Worm (Caenorhabditis elegans) whole organism, L3 larva: Measurements from ENCODE around the gene best-4.

Experiments used
- aly-2 ChIP-seq: fragments of 150-350 bp; optimal IDR thresholded peaks from 2 replicates; lab custom pipeline; 2014; ENCODE audit warnings: missing biosample characterization, missing genetic modification characterization
- ama-1 ChIP-seq: fragments of 150-350 bp; optimal IDR thresholded peaks from 2 replicates; lab custom pipeline; 2018
- ceh-28 ChIP-seq: fragments of 150-350 bp; optimal IDR thresholded peaks from 2 replicates; lab custom pipeline; 2014; ENCODE audit warnings: missing biosample characterization, missing genetic modification reagents, missing genetic modification characterization
- ceh-9 ChIP-seq: sonication (generic microtip); optimal IDR thresholded peaks from 2 replicates; lab custom pipeline; 2018; ENCODE audit warnings: missing biosample characterization, missing genetic modification characterization
- daf-12 ChIP-seq: fragments of 150-350 bp; optimal IDR thresholded peaks from 2 replicates; lab custom pipeline; 2014; ENCODE audit warnings: missing biosample characterization, missing genetic modification reagents, missing genetic modification characterization
- egl-5 ChIP-seq: fragments of 150-350 bp; optimal IDR thresholded peaks from 2 replicates; lab custom pipeline; 2017; ENCODE audit warnings: missing biosample characterization, missing genetic modification reagents, missing genetic modification characterization, inconsistent platforms
- elt-1 ChIP-seq: fragments of 150-350 bp; optimal IDR thresholded peaks from 2 replicates; lab custom pipeline; 2014; ENCODE audit warnings: missing biosample characterization, missing genetic modification characterization
- elt-2 ChIP-seq: sonication (generic microtip); optimal IDR thresholded peaks from 2 replicates; lab custom pipeline; 2016; ENCODE audit warnings: missing genetic modification reagents, mild to moderate bottlenecking, missing genetic modification characterization, missing compliant biosample characterization
- elt-3 ChIP-seq, 3 experiments: fragments of 150-350 bp in 1 of 3; sonication (generic microtip) in 2 of 3; optimal IDR thresholded peaks; 2 replicates in 2 of 3; 4 replicates in 1 of 3; lab custom pipeline; 2014 to 2017; ENCODE audit warnings: missing biosample characterization in 3 of 3, missing genetic modification characterization in 3 of 3
- eor-1 ChIP-seq, 2 experiments: fragments of 150-350 bp; optimal IDR thresholded peaks; 2 replicates each; lab custom pipeline; 2014 to 2018; ENCODE audit warnings: missing biosample characterization in 2 of 2, missing genetic modification characterization in 2 of 2
- fkh-10 ChIP-seq: sonication (generic microtip); optimal IDR thresholded peaks from 2 replicates; lab custom pipeline; 2017; ENCODE audit warnings: missing biosample characterization, missing genetic modification reagents, missing genetic modification characterization
- fkh-2 ChIP-seq: fragments of 150-350 bp; optimal IDR thresholded peaks from 2 replicates; lab custom pipeline; 2014; ENCODE audit warnings: missing biosample characterization, missing genetic modification reagents, missing genetic modification characterization
- fos-1 ChIP-seq: fragments of 150-350 bp; optimal IDR thresholded peaks from 2 replicates; lab custom pipeline; 2014; ENCODE audit warnings: missing biosample characterization, missing genetic modification characterization
- hmg-11 ChIP-seq: sonication (generic microtip); optimal IDR thresholded peaks from 2 replicates; lab custom pipeline; 2016; ENCODE audit warnings: missing genetic modification characterization, missing compliant biosample characterization
- jun-1 ChIP-seq: fragments of 150-350 bp; optimal IDR thresholded peaks from 2 replicates; lab custom pipeline; 2014; ENCODE audit warnings: missing biosample characterization, missing genetic modification reagents, missing genetic modification characterization
- lin-15B ChIP-seq: fragments of 150-350 bp; optimal IDR thresholded peaks from 2 replicates; lab custom pipeline; 2014; ENCODE audit warnings: missing biosample characterization, missing genetic modification characterization
- lin-39 ChIP-seq: fragments of 150-350 bp; optimal IDR thresholded peaks from 2 replicates; lab custom pipeline; 2018; ENCODE audit warnings: missing biosample characterization, missing genetic modification reagents, missing genetic modification characterization
- mml-1 ChIP-seq: fragments of 150-350 bp; sonication (generic microtip); optimal IDR thresholded peaks from 3 replicates; lab custom pipeline; 2014; ENCODE audit warnings: missing biosample characterization, missing genetic modification characterization
- nfya-1 ChIP-seq: sonication (generic microtip); optimal IDR thresholded peaks from 2 replicates; lab custom pipeline; 2017; ENCODE audit warnings: missing genetic modification characterization, mild to moderate bottlenecking, missing compliant biosample characterization, antibody characterized with exemption, moderate library complexity; ENCODE audit not compliant: insufficient read depth
- nhr-12 ChIP-seq: fragments of 150-350 bp; optimal IDR thresholded peaks from 2 replicates; lab custom pipeline; 2014; ENCODE audit warnings: missing biosample characterization, missing genetic modification characterization
- nhr-23 ChIP-seq: fragments of 150-350 bp; optimal IDR thresholded peaks from 2 replicates; lab custom pipeline; 2014; ENCODE audit warnings: missing biosample characterization, missing genetic modification reagents, missing genetic modification characterization
- nhr-25 ChIP-seq: sonication (generic microtip); optimal IDR thresholded peaks from 2 replicates; lab custom pipeline; 2017; ENCODE audit warnings: missing biosample characterization, missing genetic modification characterization
- nhr-43 ChIP-seq: sonication (generic microtip); optimal IDR thresholded peaks from 2 replicates; lab custom pipeline; 2016; ENCODE audit warnings: mild to moderate bottlenecking, missing genetic modification characterization, missing compliant biosample characterization; ENCODE audit not compliant: poor library complexity, severe bottlenecking
- nhr-67 ChIP-seq: fragments of 150-350 bp; optimal IDR thresholded peaks from 2 replicates; lab custom pipeline; 2014; ENCODE audit warnings: missing biosample characterization, missing genetic modification characterization
- nhr-76 ChIP-seq: fragments of 150-350 bp; sonication (generic microtip); optimal IDR thresholded peaks from 5 replicates; lab custom pipeline; 2014; ENCODE audit warnings: missing biosample characterization, missing genetic modification characterization
- nhr-77 ChIP-seq: fragments of 150-350 bp; optimal IDR thresholded peaks from 2 replicates; lab custom pipeline; 2014; ENCODE audit warnings: missing biosample characterization, missing genetic modification characterization
- pha-4 ChIP-seq: fragments of 150-350 bp; optimal IDR thresholded peaks from 2 replicates; lab custom pipeline; 2014; ENCODE audit warnings: missing biosample characterization, missing genetic modification reagents, missing genetic modification characterization
- pqm-1 ChIP-seq: fragments of 150-350 bp; optimal IDR thresholded peaks from 2 replicates; lab custom pipeline; 2017; ENCODE audit warnings: missing biosample characterization, missing genetic modification characterization, inconsistent platforms
- sea-2 ChIP-seq: fragments of 150-350 bp; sonication (generic microtip); optimal IDR thresholded peaks from 4 replicates; lab custom pipeline; 2014; ENCODE audit warnings: missing biosample characterization, missing genetic modification reagents, missing genetic modification characterization
- skn-1 ChIP-seq: fragments of 150-350 bp; optimal IDR thresholded peaks from 2 replicates; lab custom pipeline; 2014; ENCODE audit warnings: missing biosample characterization, missing genetic modification characterization
- snpc-4 ChIP-seq: fragments of 150-350 bp; optimal IDR thresholded peaks from 2 replicates; lab custom pipeline; 2014; ENCODE audit warnings: missing biosample characterization, missing genetic modification characterization
- tbx-2 ChIP-seq: sonication (generic microtip); optimal IDR thresholded peaks from 2 replicates; lab custom pipeline; 2016; ENCODE audit warnings: mild to moderate bottlenecking, missing genetic modification characterization, missing compliant biosample characterization
- ztf-11 ChIP-seq: fragments of 150-350 bp; optimal IDR thresholded peaks from 2 replicates; lab custom pipeline; 2014; ENCODE audit warnings: missing biosample characterization, missing genetic modification characterization
- ztf-4 ChIP-seq: fragments of 150-350 bp; optimal IDR thresholded peaks from 2 replicates; lab custom pipeline; 2014; ENCODE audit warnings: missing biosample characterization, missing genetic modification characterization

Gene best-4

DNA sequence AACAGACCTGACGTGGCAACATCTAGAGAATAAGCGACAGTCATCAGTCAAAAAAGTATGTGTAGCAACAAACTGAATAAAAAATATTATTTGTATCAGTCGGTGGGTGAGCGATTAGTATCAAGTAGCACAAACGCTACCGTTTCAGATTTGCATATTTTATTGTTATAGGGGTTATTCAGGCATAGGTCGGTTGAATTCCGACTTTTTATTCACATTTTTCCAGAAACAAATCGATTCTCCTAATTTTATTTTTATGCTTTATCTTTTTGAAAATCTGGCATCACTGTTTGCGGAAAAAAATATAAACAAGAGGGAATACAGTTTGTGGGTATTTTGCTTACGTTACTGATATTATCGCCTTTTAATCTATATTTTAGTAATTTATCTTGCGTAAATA is at the start of gene best-4:
best-4 (minus strand) TSS at position 101 of the 400 bp plus-strand sequence.
- TF ChIP-seq nfya-1 (tag; lab: Kevin White, UChicago) (no peak), nhr-76 (tag; lab: Kevin White, UChicago) (no peak), ceh-9 (tag; lab: Kevin White, UChicago) (no peak)
- TF ChIP-seq, all 47 proteins: peak for 0

DNA sequence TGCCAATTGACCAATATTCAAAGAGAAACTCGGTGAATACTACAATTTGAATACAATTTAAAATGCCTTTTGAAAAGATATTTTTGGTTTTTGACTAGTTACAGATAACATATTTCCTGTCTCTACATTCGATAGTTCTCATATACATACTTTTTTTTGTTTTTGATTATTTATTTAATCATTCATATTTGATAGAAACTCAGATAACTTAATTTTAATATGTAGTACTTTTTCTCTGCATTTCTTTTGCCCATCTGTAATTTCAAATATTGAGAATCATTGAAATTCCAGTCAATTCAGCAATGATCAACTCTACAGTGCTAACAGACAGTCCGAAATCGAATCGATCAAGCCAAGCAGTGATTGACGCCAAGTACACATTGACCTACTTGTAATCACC is 49.3 kb upstream of the best-4 start, which contains the start of gene C23H3.2:
C23H3.2 (plus strand) TSS at position 301 of the 400 bp plus-strand sequence.
- TF ChIP-seq aly-2 (no peak), tbx-2 (tag; lab: Kevin White, UChicago) (no peak), ztf-11 (tag; lab: Kevin White, UChicago) (no peak), eor-1 (tag; optimal IDR thresholded peaks at IDR 0.05; lab: Kevin White, UChicago) (no peak), nhr-77 (tag; lab: Kevin White, UChicago) (no peak), nfya-1 (tag; lab: Kevin White, UChicago) (no peak), ztf-4 (tag; lab: Kevin White, UChicago) (no peak), nhr-43 (tag; lab: Kevin White, UChicago) (no peak), jun-1 (tag; lab: Kevin White, UChicago) (no peak), nhr-67 (tag; lab: Kevin White, UChicago) (no peak), fos-1 (tag; lab: Kevin White, UChicago) (no peak), ceh-28 (tag; lab: Kevin White, UChicago) (no peak)

DNA sequence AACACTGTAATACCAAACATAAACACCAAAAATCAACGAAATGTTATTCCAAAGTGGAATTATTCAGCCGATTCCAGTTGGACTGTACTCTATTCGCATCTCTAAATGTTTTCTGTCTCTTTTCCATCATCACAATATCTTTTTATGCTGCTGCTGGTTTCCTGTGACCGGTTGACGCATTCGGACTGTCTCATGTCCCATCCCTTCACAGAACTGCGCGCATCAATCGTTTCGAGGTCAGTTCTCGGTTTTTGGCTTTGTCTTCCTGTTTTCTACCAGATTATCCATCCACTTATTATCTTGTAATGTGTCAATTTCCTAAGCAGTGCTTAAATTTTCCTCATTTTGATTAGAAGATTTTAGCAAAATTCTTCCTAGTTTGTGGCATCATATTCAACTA is 48.4 kb upstream of the best-4 start:
- TF ChIP-seq nhr-23 (tag; lab: Kevin White, UChicago), result peak; percentile 57
- no peak for TF ChIP-seq fkh-2 (tag; lab: Kevin White, UChicago)
- TF ChIP-seq pha-4 (tag; lab: Kevin White, UChicago), result no peak
- TF ChIP-seq nhr-25 (tag; lab: Kevin White, UChicago), result peak; percentile 78
- no peak for TF ChIP-seq sea-2 (GFP tag; lab: Kevin White, UChicago)
- TF ChIP-seq snpc-4 (tag; lab: Kevin White, UChicago), result no peak
- no peak for TF ChIP-seq egl-5

DNA sequence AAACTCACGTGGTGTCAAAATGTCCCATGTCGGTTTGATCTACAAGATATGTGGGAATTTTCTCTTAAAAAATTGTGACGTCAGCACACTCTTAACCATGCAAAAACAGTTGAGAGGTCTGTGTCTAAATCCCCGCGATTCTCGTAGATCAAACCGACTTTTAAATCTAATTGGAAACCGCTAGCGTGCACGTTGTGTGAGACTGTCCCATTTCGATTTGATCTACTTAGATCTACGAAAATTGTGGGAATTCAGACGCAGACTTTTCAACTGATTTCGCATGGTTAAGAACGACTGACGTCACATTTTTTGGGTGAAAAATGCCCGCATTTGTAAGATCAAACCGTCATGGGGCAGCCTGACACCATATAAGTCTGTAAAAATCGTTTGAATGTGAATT is 46.2 kb upstream of the best-4 start:
- no peak for TF ChIP-seq egl-5
- TF ChIP-seq ztf-4 (tag; lab: Kevin White, UChicago), result no peak
- TF ChIP-seq fos-1 (tag; lab: Kevin White, UChicago), result no peak
- TF ChIP-seq elt-1, result no peak
- no peak for TF ChIP-seq fkh-10 (GFP tag; lab: Kevin White, UChicago)
- TF ChIP-seq sea-2 (GFP tag; lab: Kevin White, UChicago), result no peak

DNA sequence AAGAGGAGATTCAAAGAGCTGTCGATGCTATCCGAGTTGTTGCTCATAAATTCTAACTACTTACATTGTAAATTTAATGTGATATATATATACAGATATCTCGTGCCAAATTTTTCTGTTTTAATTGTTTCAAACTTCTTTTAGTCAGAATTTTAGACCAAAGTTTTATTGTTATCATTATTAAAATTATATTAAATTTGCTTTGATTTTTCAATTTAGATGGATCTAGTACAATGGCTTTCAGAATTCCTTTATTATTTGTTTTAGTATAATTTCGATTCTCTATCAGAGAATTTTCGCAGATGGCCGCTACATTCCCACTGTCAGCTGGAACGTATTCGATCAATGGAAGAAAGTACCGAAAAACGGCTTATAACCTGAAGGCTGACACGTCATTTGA is 45.7 kb upstream of the best-4 start, which contains the start of gene ascc-1:
ascc-1 (plus strand) TSS at position 301 of the 400 bp plus-strand sequence.
- TF ChIP-seq nfya-1 (tag; lab: Kevin White, UChicago) (no peak), pha-4 (tag; lab: Kevin White, UChicago) (no peak), ztf-11 (tag; lab: Kevin White, UChicago) (no peak), nhr-23 (tag; lab: Kevin White, UChicago) (no peak), nhr-12 (tag; lab: Kevin White, UChicago) (no peak), nhr-25 (tag; lab: Kevin White, UChicago) (no peak), mml-1 (tag; lab: Kevin White, UChicago) (no peak), elt-2 (no peak), egl-5 (no peak), hmg-11 (tag; lab: Kevin White, UChicago) (no peak), lin-39 (tag; lab: Kevin White, UChicago) (no peak), daf-12 (tag; lab: Kevin White, UChicago) (no peak), ceh-28 (tag; lab: Kevin White, UChicago) (no peak), pqm-1 (tag; lab: Kevin White, UChicago) (no peak), skn-1 (tag; lab: Kevin White, UChicago) (no peak), nhr-43 (tag; lab: Kevin White, UChicago) (no peak), nhr-76 (tag; lab: Kevin White, UChicago) (no peak), lin-15B (tag; lab: Kevin White, UChicago) (no peak), ama-1 (lab: Kevin White, UChicago) (no peak), elt-3 (tag; optimal IDR thresholded peaks at IDR 0.05; lab: Kevin White, UChicago) (no peak)
